Fruit fly (Drosophila melanogaster) whole organism, embryonic: Measurements from ENCODE around the gene Helz.

Source experiments
- Atf6 ChIP-seq: fragments of 200-800 bp; sonication (Bioruptor generic); IDR thresholded peaks from 2 replicates; pipeline ENCODE4 v1.3.6; 2022; ENCODE audit warnings: missing biosample characterization, missing genetic modification characterization
- B-H2 ChIP-seq: fragments of 200-800 bp; sonication (Bioruptor generic); optimal IDR thresholded peaks from 2 replicates; lab custom pipeline; 2018; ENCODE audit warnings: missing biosample characterization, mild to moderate bottlenecking, missing genetic modification characterization
- CG10565 ChIP-seq: fragments of 200-800 bp; sonication (Bioruptor generic); optimal IDR thresholded peaks from 3 replicates; lab custom pipeline; 2016; ENCODE audit warnings: missing biosample characterization, mild to moderate bottlenecking, missing genetic modification characterization
- CG11504 ChIP-seq: fragments of 200-800 bp; sonication (Bioruptor generic); optimal IDR thresholded peaks from 3 replicates; lab custom pipeline; 2019; ENCODE audit warnings: missing biosample characterization, mild to moderate bottlenecking, missing genetic modification characterization, moderate library complexity
- CG11560 ChIP-seq: fragments of 200-800 bp; sonication (Bioruptor generic); IDR thresholded peaks from 3 replicates; pipeline ENCODE4 v1.3.6; 2022; ENCODE audit warnings: missing biosample characterization, missing genetic modification characterization
- CG12155 ChIP-seq: fragments of 200-800 bp; sonication (Bioruptor generic); optimal IDR thresholded peaks from 3 replicates; lab custom pipeline; 2016; ENCODE audit warnings: missing biosample characterization, missing genetic modification characterization
- CG12299 ChIP-seq: fragments of 200-800 bp; sonication (Bioruptor generic); optimal IDR thresholded peaks from 2 replicates; lab custom pipeline; 2018; ENCODE audit warnings: missing biosample characterization, mild to moderate bottlenecking, missing genetic modification characterization
- CG13775 ChIP-seq: fragments of 200-800 bp; sonication (Bioruptor generic); optimal IDR thresholded peaks from 3 replicates; lab custom pipeline; 2017; ENCODE audit warnings: missing biosample characterization, mild to moderate bottlenecking, missing genetic modification characterization
- CG14710 ChIP-seq: fragments of 200-800 bp; sonication (Bioruptor generic); optimal IDR thresholded peaks from 3 replicates; lab custom pipeline; 2019; ENCODE audit warnings: missing biosample characterization, mild to moderate bottlenecking, missing genetic modification characterization, moderate library complexity
- CG15479 ChIP-seq: fragments of 200-800 bp; sonication (Bioruptor generic); optimal IDR thresholded peaks from 3 replicates; lab custom pipeline; 2019; ENCODE audit warnings: missing biosample characterization, mild to moderate bottlenecking, missing genetic modification characterization, moderate library complexity
- CG17385 ChIP-seq: fragments of 200-800 bp; sonication (Bioruptor generic); optimal IDR thresholded peaks from 3 replicates; lab custom pipeline; 2018; ENCODE audit warnings: missing biosample characterization, mild to moderate bottlenecking, missing genetic modification characterization
- CG1792 ChIP-seq: fragments of 200-800 bp; sonication (Bioruptor generic); optimal IDR thresholded peaks from 2 replicates; lab custom pipeline; 2016; ENCODE audit warnings: missing biosample characterization, missing genetic modification characterization
- CG2120 ChIP-seq: fragments of 200-800 bp; sonication (Bioruptor generic); optimal IDR thresholded peaks from 3 replicates; lab custom pipeline; 2016; ENCODE audit warnings: missing biosample characterization, missing genetic modification characterization
- CG31365 ChIP-seq: fragments of 200-800 bp; sonication (Bioruptor generic); optimal IDR thresholded peaks from 2 replicates; lab custom pipeline; 2018; ENCODE audit warnings: missing biosample characterization, mild to moderate bottlenecking, missing genetic modification characterization
- CG31441 ChIP-seq: fragments of 200-800 bp; sonication (Bioruptor generic); IDR thresholded peaks from 2 replicates; pipeline ENCODE4 v1.3.6; 2022; ENCODE audit warnings: missing biosample characterization, missing genetic modification characterization
- CG3995 ChIP-seq: fragments of 200-800 bp; sonication (Bioruptor generic); optimal IDR thresholded peaks from 3 replicates; lab custom pipeline; 2016; ENCODE audit warnings: missing biosample characterization, missing genetic modification characterization
- CG4282 ChIP-seq: fragments of 200-800 bp; sonication (Bioruptor generic); optimal IDR thresholded peaks from 2 replicates; lab custom pipeline; 2016; ENCODE audit warnings: missing biosample characterization, missing genetic modification characterization
- CG6254 ChIP-seq: fragments of 200-800 bp; sonication (Bioruptor generic); optimal IDR thresholded peaks from 3 replicates; lab custom pipeline; 2017; ENCODE audit warnings: mild to moderate bottlenecking, missing biosample characterization, missing genetic modification reagents, missing genetic modification characterization
- CG7987 ChIP-seq: fragments of 200-800 bp; sonication (Bioruptor generic); optimal IDR thresholded peaks from 2 replicates; lab custom pipeline; 2018; ENCODE audit warnings: missing biosample characterization, mild to moderate bottlenecking, missing genetic modification characterization, moderate library complexity
- CG8388 ChIP-seq: fragments of 200-800 bp; sonication (Bioruptor generic); optimal IDR thresholded peaks from 2 replicates; lab custom pipeline; 2019; ENCODE audit warnings: missing biosample characterization, mild to moderate bottlenecking, missing genetic modification characterization, moderate library complexity
- D ChIP-seq, 2 experiments: fragments of 200-800 bp in 1 of 2; fragments of >200 bp in 1 of 2; sonication (Bioruptor generic) in 1 of 2; optimal IDR thresholded peaks; 2 replicates in 1 of 2; 3 replicates in 1 of 2; lab custom pipeline; 2017; ENCODE audit warnings: mild to moderate bottlenecking in 1 of 2, missing biosample characterization in 1 of 2, missing genetic modification characterization in 1 of 2, missing genetic modification reagents in 1 of 2
- Dip2 ChIP-seq: fragments of 200-800 bp; sonication (Bioruptor generic); IDR thresholded peaks from 2 replicates; pipeline ENCODE4 v1.3.6; 2022; ENCODE audit warnings: missing biosample characterization, missing genetic modification characterization
- Dll ChIP-seq: fragments of 200-800 bp; sonication (Bioruptor generic); IDR thresholded peaks from 4 replicates; pipeline ENCODE4 v1.3.6; 2022; ENCODE audit warnings: missing biosample characterization, missing genetic modification characterization; ENCODE audit not compliant: partially characterized antibody
- Doc2 ChIP-seq: fragments of 200-800 bp; sonication (Bioruptor generic); IDR thresholded peaks from 2 replicates; pipeline ENCODE4 v1.3.6; 2022; ENCODE audit warnings: missing biosample characterization, missing genetic modification characterization
- ERR ChIP-seq: fragments of 200-800 bp; sonication (Bioruptor generic); optimal IDR thresholded peaks from 2 replicates; lab custom pipeline; 2016; ENCODE audit warnings: missing biosample characterization, missing genetic modification characterization
- HLH4C ChIP-seq: fragments of 200-800 bp; sonication (Bioruptor generic); IDR thresholded peaks from 3 replicates; pipeline ENCODE4 v1.3.6; 2022; ENCODE audit warnings: missing biosample characterization, missing genetic modification characterization; ENCODE audit not compliant: partially characterized antibody
- HLH54F ChIP-seq: fragments of 200-800 bp; sonication (Bioruptor generic); optimal IDR thresholded peaks from 3 replicates; lab custom pipeline; 2016; ENCODE audit warnings: missing biosample characterization, missing genetic modification characterization
- Hand ChIP-seq: fragments of 200-800 bp; sonication (Bioruptor generic); optimal IDR thresholded peaks from 2 replicates; lab custom pipeline; 2017; ENCODE audit warnings: mild to moderate bottlenecking, missing biosample characterization, missing genetic modification reagents, missing genetic modification characterization
- Hmr ChIP-seq: fragments of 200-800 bp; sonication (Bioruptor generic); optimal IDR thresholded peaks from 3 replicates; lab custom pipeline; 2017; ENCODE audit warnings: mild to moderate bottlenecking, missing biosample characterization, missing genetic modification reagents, missing genetic modification characterization
- Mad ChIP-seq: fragments of 200-800 bp; sonication (Bioruptor generic); optimal IDR thresholded peaks from 2 replicates; lab custom pipeline; 2016; ENCODE audit warnings: missing biosample characterization, missing genetic modification characterization
- Max ChIP-seq: fragments of 200-800 bp; sonication (Bioruptor generic); optimal IDR thresholded peaks from 2 replicates; lab custom pipeline; 2016; ENCODE audit warnings: missing biosample characterization, mild to moderate bottlenecking, missing genetic modification characterization
- Nf-YA ChIP-seq: fragments of 200-800 bp; sonication (Bioruptor generic); IDR thresholded peaks from 2 replicates; pipeline ENCODE4 v1.3.6; 2022; ENCODE audit warnings: missing biosample characterization, missing genetic modification characterization
- Vsx1 ChIP-seq: fragments of 200-800 bp; sonication (Bioruptor generic); optimal IDR thresholded peaks from 2 replicates; lab custom pipeline; 2017; ENCODE audit warnings: missing biosample characterization, mild to moderate bottlenecking, missing genetic modification characterization, missing genetic modification reagents
- abd-A ChIP-seq: fragments of 200-800 bp; sonication (Bioruptor generic); optimal IDR thresholded peaks from 3 replicates; lab custom pipeline; 2019; ENCODE audit warnings: missing biosample characterization, mild to moderate bottlenecking, missing genetic modification characterization, moderate library complexity
- cas ChIP-seq: fragments of 200-800 bp; sonication (Bioruptor generic); IDR thresholded peaks from 2 replicates; pipeline ENCODE4 v1.3.6; 2022; ENCODE audit warnings: missing biosample characterization, missing genetic modification characterization
- fd102C ChIP-seq: fragments of 200-800 bp; sonication (Bioruptor generic); optimal IDR thresholded peaks from 2 replicates; lab custom pipeline; 2018; ENCODE audit warnings: missing biosample characterization, mild to moderate bottlenecking, missing genetic modification characterization, moderate library complexity
- gcm2 ChIP-seq: fragments of 200-800 bp; sonication (Bioruptor generic); optimal IDR thresholded peaks from 2 replicates; lab custom pipeline; 2016; ENCODE audit warnings: missing biosample characterization, missing genetic modification characterization
- hkb ChIP-seq, 2 experiments: fragments of 200-800 bp in 1 of 2; fragments of >200 bp in 1 of 2; sonication (Bioruptor generic) in 1 of 2; IDR thresholded peaks in 1 of 2; optimal IDR thresholded peaks in 1 of 2; 2 replicates each; pipeline versions ENCODE4 v1.3.6 to Lab custom; 2017 to 2022; ENCODE audit warnings: missing biosample characterization in 1 of 2, missing genetic modification characterization in 1 of 2
- kay ChIP-seq: fragments of 200-800 bp; sonication (Bioruptor generic); optimal IDR thresholded peaks from 2 replicates; lab custom pipeline; 2016; ENCODE audit warnings: missing biosample characterization, missing genetic modification characterization
- klu ChIP-seq: fragments of 200-800 bp; sonication (Bioruptor generic); IDR thresholded peaks from 2 replicates; pipeline ENCODE4 v1.3.6; 2022; ENCODE audit warnings: missing biosample characterization, missing genetic modification characterization
- lilli ChIP-seq: fragments of 200-800 bp; sonication (Bioruptor generic); optimal IDR thresholded peaks from 3 replicates; lab custom pipeline; 2016; ENCODE audit warnings: missing biosample characterization, missing genetic modification characterization
- mld ChIP-seq: fragments of 200-800 bp; sonication (Bioruptor generic); IDR thresholded peaks from 3 replicates; pipeline ENCODE4 v1.3.6; 2022; ENCODE audit warnings: missing biosample characterization, missing genetic modification characterization; ENCODE audit not compliant: partially characterized antibody
- nmo ChIP-seq: fragments of 200-800 bp; sonication (Bioruptor generic); optimal IDR thresholded peaks from 2 replicates; lab custom pipeline; 2018; ENCODE audit warnings: missing biosample characterization, mild to moderate bottlenecking, missing genetic modification characterization, moderate library complexity
- ro ChIP-seq: fragments of 200-800 bp; sonication (Bioruptor generic); IDR thresholded peaks from 2 replicates; pipeline ENCODE4 v1.3.6; 2022; ENCODE audit warnings: missing biosample characterization, missing genetic modification characterization
- run ChIP-seq: fragments of 200-800 bp; sonication (Bioruptor generic); optimal IDR thresholded peaks from 3 replicates; lab custom pipeline; 2018; ENCODE audit warnings: missing biosample characterization, mild to moderate bottlenecking, missing genetic modification characterization
- sima ChIP-seq: fragments of 200-800 bp; sonication (Bioruptor generic); optimal IDR thresholded peaks from 2 replicates; lab custom pipeline; 2016; ENCODE audit warnings: missing biosample characterization, missing genetic modification characterization
- slbo ChIP-seq: fragments of 200-800 bp; sonication (Bioruptor generic); IDR thresholded peaks from 2 replicates; pipeline ENCODE4 v1.3.6; 2022; ENCODE audit warnings: missing biosample characterization, missing genetic modification characterization
- vfl ChIP-seq: fragments of 200-800 bp; sonication (Bioruptor generic); optimal IDR thresholded peaks from 2 replicates; lab custom pipeline; 2016; ENCODE audit warnings: missing biosample characterization, missing genetic modification characterization

Helz gene

dm6 chr3L:14801854-14802616 is 12.3 kb downstream of the Helz start, which contains the start of gene NHP2 (continued):
- TF ChIP-seq CG11504 (no peak), Dip2 (GFP tag; lab: Robert Waterston, UW) (no peak), CG4282 (GFP tag; lab: Kevin White, UChicago) (no peak), CG7987 (GFP tag; lab: Kevin White, UChicago) (peak; percentile 31), CG3995 (GFP tag; lab: Kevin White, UChicago) (peak; percentile 39), sima (GFP tag; lab: Kevin White, UChicago) (no peak), CG11560 (tag; lab: Robert Waterston, UW) (peak; percentile 53; the same call in 1 of the 3 replicates), D (optimal IDR thresholded peaks at IDR 0.05; lab: Kevin White, UChicago) (no peak), D (GFP tag; optimal IDR thresholded peaks at IDR 0.05; lab: Kevin White, UChicago) (peak; percentile 57), Doc2 (GFP tag; lab: Robert Waterston, UW) (no peak), CG31441 (peak; percentile 92), run (peak; percentile 73), CG13775 (peak; percentile 78), CG12155 (peak; percentile 72), lilli (peak; percentile 78), slbo (GFP tag; lab: Robert Waterston, UW) (peak; percentile 84), gcm2 (GFP tag; lab: Kevin White, UChicago) (no peak), CG31365 (peak; percentile 36), Mad (peak; percentile 56), CG15479 (GFP tag; lab: Kevin White, UChicago) (no peak), klu (GFP tag; lab: Robert Waterston, UW) (peak; percentile 43; the same call in 1 of the 2 replicates), ERR (GFP tag; lab: Kevin White, UChicago) (no peak), CG17385 (GFP tag; lab: Kevin White, UChicago) (no peak), fd102C (GFP tag; lab: Kevin White, UChicago) (no peak), CG8388 (GFP tag; lab: Kevin White, UChicago) (peak; percentile 80), Nf-YA (no peak; the same call in 1 of the 2 replicates), Atf6 (GFP tag; lab: Robert Waterston, UW) (peak; percentile 87), cas (peak; percentile 76), CG10565 (GFP tag; lab: Kevin White, UChicago) (peak; percentile 41), Hmr (peak; percentile 91), CG6254 (GFP tag; lab: Kevin White, UChicago) (no peak), nmo (GFP tag; lab: Kevin White, UChicago) (peak; percentile 85), Dll (GFP tag; lab: Robert Waterston, UW) (peak; percentile 35; the same call in 1 of the 4 replicates), CG2120 (GFP tag; lab: Kevin White, UChicago) (peak; percentile 86), HLH4C (GFP tag; lab: Robert Waterston, UW) (no peak), CG14710 (peak; percentile 83), ro (GFP tag; lab: Robert Waterston, UW) (no peak), Vsx1 (GFP tag; lab: Kevin White, UChicago) (peak; percentile 78), kay (GFP tag; lab: Kevin White, UChicago) (peak; percentile 44), HLH54F (GFP tag; lab: Kevin White, UChicago) (peak; percentile 54), CG12299 (peak; percentile 75), mld (GFP tag; lab: Robert Waterston, UW) (no peak), CG1792 (peak; percentile 40), Max (GFP tag; lab: Kevin White, UChicago) (peak; percentile 97), Hand (GFP tag; lab: Kevin White, UChicago) (peak; percentile 77), abd-A (tag; lab: Kevin White, UChicago) (no peak), B-H2 (GFP tag; lab: Kevin White, UChicago) (peak; percentile 48), hkb (optimal IDR thresholded peaks at IDR 0.05; lab: Kevin White, UChicago) (no peak), hkb (GFP tag; IDR thresholded peaks at IDR 0.05; lab: Robert Waterston, UW) (peak; percentile 94), vfl (GFP tag; lab: Kevin White, UChicago) (peak; percentile 62)
